Fruit fly (Drosophila melanogaster): Measurements from ENCODE around the gene Gr10b.

DNA sequence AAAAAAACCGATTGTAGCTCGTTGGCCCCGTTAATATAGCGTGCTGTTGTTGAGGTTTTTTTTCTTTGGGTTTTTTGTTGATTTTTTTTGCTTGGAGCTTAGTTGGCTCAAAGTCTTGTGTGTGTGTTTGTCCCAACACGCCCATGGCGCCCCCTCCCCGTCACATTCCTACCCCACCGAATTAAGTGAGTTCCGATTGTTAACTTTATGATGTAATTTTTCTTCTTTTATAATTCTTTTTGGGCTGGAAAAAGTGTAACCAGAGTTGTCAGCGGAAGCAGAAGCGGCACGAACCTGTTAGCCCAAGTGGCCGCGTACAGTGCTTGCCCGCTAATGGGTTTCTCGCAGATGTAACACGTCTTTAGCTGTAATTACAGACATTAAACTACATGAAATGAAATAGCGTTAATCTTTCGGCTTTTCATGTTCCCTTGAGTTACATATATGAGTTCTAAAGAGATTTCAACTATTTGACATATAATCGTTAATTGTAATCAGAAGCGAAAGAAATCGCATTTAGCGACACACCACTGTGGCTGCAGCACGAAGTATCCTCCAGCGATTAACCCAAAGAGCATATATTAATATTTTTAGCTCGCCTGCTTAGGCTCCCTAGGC, 19.9 kb downstream of the Gr10b start:
- TF ChIP-seq CG12942 (GFP tag; optimal IDR thresholded peaks at IDR 0.05), result no peak
- no peak for TF ChIP-seq B-H1 (GFP tag; IDR thresholded peaks at IDR 0.05)
- no peak for TF ChIP-seq dmrt11E (tag; optimal IDR thresholded peaks at IDR 0.05)
- TF ChIP-seq mirr (GFP tag; optimal IDR thresholded peaks at IDR 0.05), result no peak
- no peak for TF ChIP-seq ci (GFP tag; IDR thresholded peaks at IDR 0.05)
- TF ChIP-seq CG10321 (GFP tag; IDR thresholded peaks at IDR 0.05), result no peak
- TF ChIP-seq CG12299 (tag; optimal IDR thresholded peaks at IDR 0.05), result no peak
- no peak for TF ChIP-seq Asciz (GFP tag; optimal IDR thresholded peaks at IDR 0.05)
- no peak for TF ChIP-seq salm (tag; optimal IDR thresholded peaks at IDR 0.05)
- TF ChIP-seq jigr1 (GFP tag; IDR thresholded peaks at IDR 0.05), result no peak
- TF ChIP-seq Bgb (GFP tag; IDR thresholded peaks at IDR 0.05; ENCODE audit: partially characterized antibody), result no peak
- TF ChIP-seq CG14965 (GFP tag; optimal IDR thresholded peaks at IDR 0.05; ENCODE audit: borderline replicate concordance), result no peak
